Worm (Caenorhabditis elegans): Measurements from ENCODE around the gene dpf-1.

DNA sequence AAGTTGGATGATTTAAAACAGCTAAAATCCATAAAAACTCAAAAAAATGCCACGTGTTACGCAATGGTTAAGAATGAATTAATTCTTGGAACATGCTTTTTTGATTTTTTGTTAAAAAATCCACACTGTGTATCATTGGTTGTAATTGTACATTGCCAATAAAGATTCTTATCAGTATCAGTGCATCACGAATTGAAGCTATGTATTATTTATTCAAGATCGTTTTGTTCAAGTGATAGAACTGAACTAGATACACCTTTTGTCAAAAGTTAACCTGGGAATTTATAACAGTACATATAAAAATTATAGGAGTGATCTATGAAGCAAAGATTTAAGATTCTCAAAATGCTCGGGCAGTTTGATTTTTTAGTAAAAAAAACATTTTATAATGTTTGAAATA, 36.5 kb upstream of the dpf-1 start:
- no peak for TF ChIP-seq ama-1 (optimal IDR thresholded peaks at IDR 0.05)
- TF ChIP-seq hnd-1 (tag; optimal IDR thresholded peaks at IDR 0.05): no peak
